Worm (Caenorhabditis elegans) whole organism, L1 larva: ENCODE data around the gene rips-1.

Source experiments
- C34B4.2 ChIP-seq: sonication (generic microtip); optimal IDR thresholded peaks from 2 replicates; lab custom pipeline; 2017; ENCODE audit warnings: mild to moderate bottlenecking, missing genetic modification characterization, missing compliant biosample characterization
- Y116A8C.19 ChIP-seq: sonication (generic microtip); optimal IDR thresholded peaks from 2 replicates; lab custom pipeline; 2016; ENCODE audit warnings: missing compliant biosample characterization, missing genetic modification characterization, borderline replicate concordance
- alr-1 ChIP-seq: fragments of 200-800 bp; sonication (Bioruptor generic); optimal IDR thresholded peaks from 2 replicates; lab custom pipeline; 2018; ENCODE audit warnings: borderline replicate concordance, mild to moderate bottlenecking, missing genetic modification characterization, missing compliant biosample characterization
- ama-1 ChIP-seq: fragments of 150-350 bp; optimal IDR thresholded peaks from 2 replicates; lab custom pipeline; 2014
- blmp-1 ChIP-seq: fragments of 150-350 bp; optimal IDR thresholded peaks from 2 replicates; lab custom pipeline; 2014; ENCODE audit warnings: missing biosample characterization, missing genetic modification characterization
- ceh-63 ChIP-seq: fragments of 200-800 bp; sonication (Bioruptor generic); optimal IDR thresholded peaks from 2 replicates; lab custom pipeline; 2018; ENCODE audit warnings: mild to moderate bottlenecking, missing genetic modification characterization, missing compliant biosample characterization
- ceh-8 ChIP-seq: fragments of 200-800 bp; sonication (Bioruptor generic); optimal IDR thresholded peaks from 2 replicates; lab custom pipeline; 2018; ENCODE audit warnings: mild to moderate bottlenecking, missing genetic modification characterization, moderate library complexity, missing compliant biosample characterization
- ceh-90 ChIP-seq: sonication (generic microtip); optimal IDR thresholded peaks from 2 replicates; lab custom pipeline; 2016; ENCODE audit warnings: missing genetic modification characterization, missing compliant biosample characterization
- ces-1 ChIP-seq: fragments of 150-350 bp; optimal IDR thresholded peaks from 2 replicates; lab custom pipeline; 2014; ENCODE audit warnings: missing biosample characterization, missing genetic modification reagents, missing genetic modification characterization
- efl-3 ChIP-seq: fragments of 200-800 bp; sonication (Bioruptor generic); optimal IDR thresholded peaks from 2 replicates; lab custom pipeline; 2018; ENCODE audit warnings: mild to moderate bottlenecking, missing genetic modification characterization, missing compliant biosample characterization
- egl-13 ChIP-seq: sonication (generic microtip); optimal IDR thresholded peaks from 2 replicates; lab custom pipeline; 2016; ENCODE audit warnings: missing genotype, missing genetic modification reagents, missing genetic modification characterization, missing compliant biosample characterization
- egl-27 ChIP-seq, 2 experiments: fragments of 150-350 bp in 1 of 2; sonication (generic microtip); optimal IDR thresholded peaks; 3 replicates each; lab custom pipeline; 2017 to 2018; ENCODE audit warnings: missing biosample characterization in 2 of 2, missing genetic modification characterization in 2 of 2, missing genetic modification reagents in 2 of 2
- elt-3 ChIP-seq, 6 experiments: fragments of 150-350 bp in 1 of 6; sonication (generic microtip); optimal IDR thresholded peaks; 2 replicates each; lab custom pipeline; 2017 to 2018; ENCODE audit warnings: missing biosample characterization in 6 of 6, missing genetic modification characterization in 6 of 6, inconsistent platforms in 1 of 6
- ets-5 ChIP-seq: fragments of 200-800 bp; sonication (Bioruptor generic); IDR thresholded peaks from 2 replicates; pipeline ENCODE4 v1.3.6; 2022; ENCODE audit warnings: missing genetic modification characterization, missing compliant biosample characterization
- fkh-4 ChIP-seq: sonication (generic microtip); optimal IDR thresholded peaks from 2 replicates; lab custom pipeline; 2016; ENCODE audit warnings: missing compliant biosample characterization, missing genetic modification characterization, borderline replicate concordance
- fos-1 ChIP-seq: fragments of 150-350 bp; optimal IDR thresholded peaks from 2 replicates; lab custom pipeline; 2014; ENCODE audit warnings: missing biosample characterization, missing genetic modification characterization
- hlh-17 ChIP-seq: fragments of 200-800 bp; sonication (Bioruptor generic); optimal IDR thresholded peaks from 2 replicates; lab custom pipeline; 2018; ENCODE audit warnings: missing genetic modification characterization, mild to moderate bottlenecking, missing compliant biosample characterization, moderate library complexity, borderline replicate concordance
- hpl-2 ChIP-seq: fragments of 150-350 bp; optimal IDR thresholded peaks from 2 replicates; lab custom pipeline; 2014; ENCODE audit warnings: missing biosample characterization, missing genetic modification reagents, missing genetic modification characterization
- isw-1 ChIP-seq: fragments of 200-800 bp; sonication (Bioruptor generic); IDR thresholded peaks from 2 replicates; pipeline ENCODE4 v1.3.6; 2022; ENCODE audit warnings: missing genetic modification characterization, missing compliant biosample characterization
- jun-1 ChIP-seq: fragments of 150-350 bp; optimal IDR thresholded peaks from 2 replicates; lab custom pipeline; 2014; ENCODE audit warnings: missing biosample characterization, missing genetic modification reagents, missing genetic modification characterization
- lin-13 ChIP-seq: fragments of 150-350 bp; optimal IDR thresholded peaks from 2 replicates; lab custom pipeline; 2014; ENCODE audit warnings: missing biosample characterization, missing genetic modification reagents, missing genetic modification characterization
- lin-14 ChIP-seq: fragments of 200-800 bp; sonication (Bioruptor generic); optimal IDR thresholded peaks from 2 replicates; lab custom pipeline; 2018; ENCODE audit warnings: mild to moderate bottlenecking, missing genetic modification characterization, moderate library complexity, missing compliant biosample characterization
- lin-35 ChIP-seq, 2 experiments: fragments of 150-350 bp; optimal IDR thresholded peaks; 2 replicates each; lab custom pipeline; 2014; ENCODE audit warnings: missing biosample characterization in 2 of 2, missing genetic modification characterization in 2 of 2, missing genetic modification reagents in 2 of 2
- lin-39 ChIP-seq: fragments of 150-350 bp; optimal IDR thresholded peaks from 2 replicates; lab custom pipeline; 2014; ENCODE audit warnings: missing biosample characterization, missing genetic modification reagents, missing genetic modification characterization
- lir-3 ChIP-seq: sonication (generic microtip); optimal IDR thresholded peaks from 2 replicates; lab custom pipeline; 2016; ENCODE audit warnings: mild to moderate bottlenecking, missing genetic modification characterization, moderate library complexity, missing compliant biosample characterization; ENCODE audit not compliant: poor library complexity
- mab-9 ChIP-seq: fragments of 200-800 bp; sonication (Bioruptor generic); IDR thresholded peaks from 2 replicates; pipeline ENCODE4 v1.3.6; 2022; ENCODE audit warnings: missing genetic modification reagents, missing genetic modification characterization, missing compliant biosample characterization
- mep-1 ChIP-seq: fragments of 150-350 bp; optimal IDR thresholded peaks from 2 replicates; lab custom pipeline; 2014; ENCODE audit warnings: missing biosample characterization, missing genetic modification characterization
- nhr-11 ChIP-seq: fragments of 150-350 bp; optimal IDR thresholded peaks from 2 replicates; lab custom pipeline; 2014; ENCODE audit warnings: missing biosample characterization, missing genetic modification characterization
- nhr-28 ChIP-seq: fragments of 150-350 bp; optimal IDR thresholded peaks from 2 replicates; lab custom pipeline; 2014; ENCODE audit warnings: missing biosample characterization, missing genetic modification characterization
- nhr-47 ChIP-seq: sonication (generic microtip); optimal IDR thresholded peaks from 2 replicates; lab custom pipeline; 2016; ENCODE audit warnings: mild to moderate bottlenecking, missing genetic modification characterization, moderate library complexity, missing compliant biosample characterization
- nhr-77 ChIP-seq: fragments of 150-350 bp; optimal IDR thresholded peaks from 2 replicates; lab custom pipeline; 2014; ENCODE audit warnings: missing biosample characterization, missing genetic modification characterization
- nhr-84 ChIP-seq: sonication (generic microtip); optimal IDR thresholded peaks from 2 replicates; lab custom pipeline; 2017; ENCODE audit warnings: missing biosample characterization, missing genetic modification characterization
- nhr-90 ChIP-seq: sonication (generic microtip); optimal IDR thresholded peaks from 2 replicates; lab custom pipeline; 2016; ENCODE audit warnings: mild to moderate bottlenecking, missing genetic modification characterization, missing compliant biosample characterization; ENCODE audit not compliant: poor library complexity
- pag-3 ChIP-seq: sonication (generic microtip); optimal IDR thresholded peaks from 2 replicates; lab custom pipeline; 2017; ENCODE audit warnings: missing genetic modification characterization, mild to moderate bottlenecking, missing compliant biosample characterization, antibody characterized with exemption, borderline replicate concordance; ENCODE audit not compliant: insufficient read depth
- skn-1 ChIP-seq: fragments of 150-350 bp; optimal IDR thresholded peaks from 2 replicates; lab custom pipeline; 2014; ENCODE audit warnings: missing biosample characterization, missing genetic modification characterization
- sox-4 ChIP-seq: sonication (generic microtip); optimal IDR thresholded peaks from 2 replicates; lab custom pipeline; 2016; ENCODE audit warnings: missing genetic modification characterization, missing compliant biosample characterization
- sptf-1 ChIP-seq: fragments of 150-350 bp; optimal IDR thresholded peaks from 2 replicates; lab custom pipeline; 2014; ENCODE audit warnings: missing biosample characterization, missing genetic modification characterization
- sup-37 ChIP-seq: fragments of 200-800 bp; sonication (Bioruptor generic); optimal IDR thresholded peaks from 2 replicates; lab custom pipeline; 2018; ENCODE audit warnings: mild to moderate bottlenecking, missing genetic modification characterization, missing compliant biosample characterization
- swsn-7 ChIP-seq: sonication (generic microtip); optimal IDR thresholded peaks from 2 replicates; lab custom pipeline; 2016; ENCODE audit warnings: missing genetic modification characterization, missing compliant biosample characterization
- unc-62 ChIP-seq: fragments of 150-350 bp; optimal IDR thresholded peaks from 2 replicates; lab custom pipeline; 2014; ENCODE audit warnings: missing biosample characterization, missing genetic modification reagents, missing genetic modification characterization
- unc-86 ChIP-seq: sonication (generic microtip); optimal IDR thresholded peaks from 2 replicates; lab custom pipeline; 2016; ENCODE audit warnings: missing genetic modification characterization, missing compliant biosample characterization
- xbp-1 ChIP-seq: sonication (generic microtip); optimal IDR thresholded peaks from 2 replicates; lab custom pipeline; 2016; ENCODE audit warnings: missing genetic modification characterization, missing compliant biosample characterization
- ztf-11 ChIP-seq, 2 experiments: sonication (generic microtip); optimal IDR thresholded peaks; 2 replicates each; lab custom pipeline; 2016 to 2017; ENCODE audit warnings: missing genetic modification characterization in 2 of 2, missing biosample characterization in 1 of 2, missing compliant biosample characterization in 1 of 2
- ztf-4 ChIP-seq: fragments of 150-350 bp; optimal IDR thresholded peaks from 2 replicates; lab custom pipeline; 2014; ENCODE audit warnings: missing biosample characterization, missing genetic modification characterization

The rips-1 gene

DNA sequence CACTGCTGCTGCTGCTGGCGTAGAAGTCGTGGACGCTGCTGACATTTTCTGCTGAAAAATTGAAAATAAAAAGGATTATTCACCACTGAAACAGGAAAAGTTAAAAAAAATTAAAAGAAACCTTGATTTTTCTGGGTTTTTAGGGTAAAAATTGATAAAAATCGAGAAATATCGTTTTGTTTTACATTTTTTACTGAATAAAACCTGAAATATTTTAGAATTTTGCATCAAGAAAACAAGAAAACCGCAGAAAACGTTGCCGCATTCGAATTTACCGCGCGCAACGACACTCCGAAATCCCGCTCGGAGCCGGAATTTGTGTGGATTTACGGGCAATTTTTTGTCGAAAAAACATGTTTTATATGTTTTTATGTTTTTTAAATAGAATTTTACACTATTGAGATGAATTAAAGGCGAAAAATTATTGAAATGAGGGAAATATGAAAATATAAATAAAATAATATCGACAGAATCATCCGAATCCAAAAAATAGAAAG, 12.4 kb upstream of the rips-1 start, which contains the start of gene chk-1 (continued):
- TF ChIP-seq C34B4.2 (no peak), unc-62 (GFP tag; lab: Kevin White, UChicago) (no peak), nhr-90 (tag; lab: Kevin White, UChicago) (peak; percentile 48), egl-27 (tag; optimal IDR thresholded peaks at IDR 0.05; lab: Kevin White, UChicago) (no peak), ceh-8 (GFP tag; lab: Kevin White, UChicago) (peak; percentile 16), sptf-1 (no peak), nhr-11 (tag; lab: Kevin White, UChicago) (no peak), lin-14 (GFP tag; lab: Kevin White, UChicago) (peak; percentile 86), xbp-1 (tag; lab: Kevin White, UChicago) (peak; percentile 67), isw-1 (GFP tag; lab: Robert Waterston, UW) (peak; percentile 25), nhr-28 (tag; lab: Kevin White, UChicago) (no peak), ets-5 (GFP tag; lab: Robert Waterston, UW) (no peak)

DNA sequence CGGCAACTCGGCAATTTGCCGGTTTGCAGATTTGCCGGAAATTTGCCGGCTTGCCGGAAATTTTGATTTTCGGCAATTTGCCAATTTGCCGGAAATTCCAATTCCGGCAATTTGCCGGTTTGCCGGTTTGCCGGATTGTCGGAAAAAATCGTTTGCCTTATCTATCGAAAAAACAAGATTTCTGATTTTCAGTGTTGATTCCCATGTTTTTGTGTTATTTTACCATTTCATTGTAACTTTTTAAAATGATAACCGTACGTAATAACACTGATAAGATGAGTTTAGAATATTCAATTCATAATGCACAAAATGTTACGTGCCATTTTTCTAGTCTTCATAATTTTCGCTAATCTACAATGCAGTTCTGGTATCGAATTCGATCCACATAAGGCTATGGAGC, 11.0 kb upstream of the rips-1 start, which contains the start of gene oac-55:
oac-55 (plus strand) TSS at position 301 of the 400 bp plus-strand sequence.
- TF ChIP-seq sptf-1 (no peak), ztf-11 (tag; optimal IDR thresholded peaks at IDR 0.05; lab: Kevin White, UChicago) (no peak), nhr-90 (tag; lab: Kevin White, UChicago) (no peak), ztf-4 (tag; lab: Kevin White, UChicago) (no peak), skn-1 (tag; lab: Kevin White, UChicago) (no peak), hlh-17 (GFP tag; lab: Kevin White, UChicago) (no peak), alr-1 (tag; lab: Kevin White, UChicago) (no peak), ama-1 (lab: Kevin White, UChicago) (no peak), egl-13 (no peak), mep-1 (no peak), ces-1 (GFP tag; lab: Kevin White, UChicago) (no peak), nhr-28 (tag; lab: Kevin White, UChicago) (no peak)

DNA sequence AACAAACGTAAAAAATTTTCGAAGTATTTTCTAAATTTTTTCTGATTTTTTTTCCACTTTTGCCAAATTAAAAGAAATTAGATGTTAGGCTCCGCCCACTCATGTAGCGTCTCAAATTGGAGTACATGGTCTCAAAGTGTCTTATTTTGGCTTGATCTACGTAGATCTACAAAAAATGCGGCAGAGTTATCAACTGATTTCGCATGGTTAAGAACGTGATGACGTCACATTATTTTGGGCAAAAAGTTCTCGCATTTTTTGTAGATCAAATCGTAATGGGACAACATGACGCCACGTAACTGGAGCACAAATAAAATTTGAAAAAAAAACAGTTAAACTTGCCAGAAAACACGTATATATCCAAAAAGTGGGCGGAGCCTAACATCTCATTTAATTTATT, 10.0 kb upstream of the rips-1 start:
- TF ChIP-seq fos-1 (tag; lab: Kevin White, UChicago) (no peak), lin-35 (GFP tag; optimal IDR thresholded peaks at IDR 0.05; lab: Kevin White, UChicago) (no peak), swsn-7 (tag; lab: Kevin White, UChicago) (no peak), sup-37 (GFP tag; lab: Kevin White, UChicago) (no peak), lin-39 (tag; lab: Kevin White, UChicago) (no peak), mep-1 (no peak), hpl-2 (GFP tag; lab: Kevin White, UChicago) (no peak), ztf-11 (tag; optimal IDR thresholded peaks at IDR 0.05; lab: Kevin White, UChicago) (no peak), ceh-63 (GFP tag; lab: Kevin White, UChicago) (no peak), ceh-90 (tag; lab: Kevin White, UChicago) (no peak), lir-3 (tag; lab: Kevin White, UChicago) (no peak), fkh-4 (tag; lab: Kevin White, UChicago) (no peak), jun-1 (tag; lab: Kevin White, UChicago) (no peak), pag-3 (tag; lab: Kevin White, UChicago) (no peak), Y116A8C.19 (tag; lab: Kevin White, UChicago) (no peak), egl-13 (no peak), elt-3 (tag; optimal IDR thresholded peaks at IDR 0.05; lab: Kevin White, UChicago) (no peak), nhr-28 (tag; lab: Kevin White, UChicago) (no peak)

DNA sequence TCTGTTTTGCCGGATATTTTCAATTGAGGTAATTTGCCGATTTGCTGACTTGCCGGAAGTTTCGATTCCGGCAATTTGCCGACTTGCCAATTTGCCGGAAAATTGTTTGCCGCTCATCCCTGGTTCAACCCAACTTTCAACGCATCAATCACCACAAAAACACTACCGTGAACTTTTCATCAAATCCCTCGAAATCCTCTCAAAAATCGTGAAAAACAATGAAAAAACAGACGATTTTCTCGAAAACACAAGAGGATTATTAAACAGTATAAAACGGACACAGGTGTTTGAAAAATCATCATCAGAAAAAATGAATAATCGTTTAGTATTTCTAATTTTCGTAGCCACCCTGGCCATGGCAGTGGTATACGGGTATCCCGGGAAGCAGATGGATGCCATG, 4.9 kb upstream of the rips-1 start, which contains the start of gene Y39H10A.1:
Y39H10A.1 (plus strand) TSS at position 301 of the 400 bp plus-strand sequence.
- TF ChIP-seq lin-13 (GFP tag; lab: Kevin White, UChicago) (no peak), nhr-77 (tag; lab: Kevin White, UChicago) (no peak), hpl-2 (GFP tag; lab: Kevin White, UChicago) (no peak), sox-4 (tag; lab: Kevin White, UChicago) (no peak), ets-5 (GFP tag; lab: Robert Waterston, UW) (no peak), unc-86 (tag; lab: Kevin White, UChicago) (no peak), nhr-84 (tag; lab: Kevin White, UChicago) (no peak), Y116A8C.19 (tag; lab: Kevin White, UChicago) (no peak), nhr-47 (tag; lab: Kevin White, UChicago) (no peak), xbp-1 (tag; lab: Kevin White, UChicago) (no peak), lir-3 (tag; lab: Kevin White, UChicago) (no peak), mab-9 (no peak), efl-3 (GFP tag; lab: Kevin White, UChicago) (no peak), lin-39 (tag; lab: Kevin White, UChicago) (no peak), skn-1 (tag; lab: Kevin White, UChicago) (no peak), blmp-1 (tag; lab: Kevin White, UChicago) (no peak)
